Worm (Caenorhabditis elegans) whole organism, L4/young adult: ENCODE measurements around the gene lst-6.

Experiments
- W03F9.2 ChIP-seq: fragments of 150-350 bp; optimal IDR thresholded peaks from 2 replicates; lab custom pipeline; 2014; ENCODE audit warnings: missing biosample characterization, missing genetic modification characterization
- dao-5 ChIP-seq: sonication (generic microtip); optimal IDR thresholded peaks from 2 replicates; lab custom pipeline; 2016; ENCODE audit warnings: missing genotype, missing genetic modification characterization, moderate library complexity, missing compliant biosample characterization
- him-1 ChIP-seq: sonication (generic microtip); optimal IDR thresholded peaks from 2 replicates; lab custom pipeline; 2016; ENCODE audit warnings: missing genotype, missing genetic modification reagents, missing genetic modification characterization, missing compliant biosample characterization

- TF ChIP-seq him-1 (tag; lab: Kevin White, UChicago) = no peak
- TF ChIP-seq dao-5 (tag; lab: Kevin White, UChicago) = no peak
- no peak for TF ChIP-seq W03F9.2 (tag; lab: Kevin White, UChicago)
Observed at ce11 chrII:7049470-7049869, 27.2 kb upstream of the lst-6 start.
